Worm (Caenorhabditis elegans): ENCODE measurements around the gene C33A12.19.

C33A12.19 gene

DNA sequence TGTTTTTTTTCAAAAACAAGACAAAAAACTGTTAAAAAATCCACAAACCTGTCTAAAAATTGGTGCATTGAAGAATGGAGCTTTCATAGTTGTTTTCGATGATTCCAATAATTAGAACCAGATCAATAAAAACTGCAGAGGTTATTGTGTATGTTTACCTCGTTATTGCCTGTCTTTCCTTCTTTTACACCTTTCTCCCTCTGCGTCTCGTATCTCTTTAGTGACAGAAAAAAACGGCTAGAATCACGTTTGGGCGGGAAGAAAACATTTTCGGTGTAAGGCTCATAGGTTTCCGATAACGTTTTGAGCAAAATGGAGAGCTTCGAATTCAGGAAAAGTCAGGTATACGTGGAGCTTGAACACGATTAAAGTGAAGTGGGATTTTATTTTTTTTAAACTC lies 8.2 kb upstream of the C33A12.19 start, which contains the start of gene ethe-1:
TSS of gene ethe-1 (minus strand) at position 150 of the 400 bp plus-strand sequence.
- TF ChIP-seq nhr-28 (tag; optimal IDR thresholded peaks at IDR 0.05) = no peak
- no peak for TF ChIP-seq hlh-1 (tag; optimal IDR thresholded peaks at IDR 0.05)
- no peak for TF ChIP-seq sem-2 (GFP tag; optimal IDR thresholded peaks at IDR 0.05)
- TF ChIP-seq unc-120 (tag; optimal IDR thresholded peaks at IDR 0.05; ENCODE audit: poor library complexity, severe bottlenecking) = no peak
- TF ChIP-seq mls-2 (tag; optimal IDR thresholded peaks at IDR 0.05) = no peak
- no peak for TF ChIP-seq M03D4.4 (tag; optimal IDR thresholded peaks at IDR 0.05)
- TF ChIP-seq flh-1 (GFP tag; optimal IDR thresholded peaks at IDR 0.05) = no peak
- TF ChIP-seq lin-32 (GFP tag; optimal IDR thresholded peaks at IDR 0.05) = no peak
- TF ChIP-seq elt-1 (tag; optimal IDR thresholded peaks at IDR 0.05; ENCODE audit: borderline replicate concordance, insufficient read depth) = no peak
- no peak for TF ChIP-seq ztf-11 (tag; optimal IDR thresholded peaks at IDR 0.05)
- no peak for TF ChIP-seq nhr-12 (tag; optimal IDR thresholded peaks at IDR 0.05)
- TF ChIP-seq elt-3 (tag; optimal IDR thresholded peaks at IDR 0.05) = no peak
- TF ChIP-seq ces-1 (GFP tag; optimal IDR thresholded peaks at IDR 0.05) = no peak

DNA sequence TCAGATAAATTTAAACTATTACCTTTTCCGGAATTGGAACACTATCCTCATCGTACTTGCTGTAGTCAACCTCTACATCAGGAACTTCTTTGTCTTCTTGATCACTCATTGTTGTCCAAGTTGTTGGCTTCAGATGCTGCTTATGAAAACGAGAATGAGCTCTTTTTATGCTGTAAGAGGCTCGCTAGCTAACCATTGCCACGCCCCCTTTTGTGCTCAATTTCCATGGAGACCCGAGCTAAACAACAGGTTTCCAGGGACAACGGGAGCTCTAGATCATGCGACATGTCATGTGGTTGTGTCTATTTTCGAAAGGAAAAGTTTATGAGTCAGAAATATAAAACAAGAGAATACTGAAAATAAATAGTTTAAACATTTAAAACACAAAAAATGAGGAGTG lies 6.4 kb upstream of the C33A12.19 start, which contains the start of gene C33A12.4:
TSS of gene C33A12.4 (minus strand) at position 131 of the 400 bp plus-strand sequence.
- TF ChIP-seq lsy-2 (tag; optimal IDR thresholded peaks at IDR 0.05) = no peak
- TF ChIP-seq nhr-28 (tag; optimal IDR thresholded peaks at IDR 0.05) = no peak

DNA sequence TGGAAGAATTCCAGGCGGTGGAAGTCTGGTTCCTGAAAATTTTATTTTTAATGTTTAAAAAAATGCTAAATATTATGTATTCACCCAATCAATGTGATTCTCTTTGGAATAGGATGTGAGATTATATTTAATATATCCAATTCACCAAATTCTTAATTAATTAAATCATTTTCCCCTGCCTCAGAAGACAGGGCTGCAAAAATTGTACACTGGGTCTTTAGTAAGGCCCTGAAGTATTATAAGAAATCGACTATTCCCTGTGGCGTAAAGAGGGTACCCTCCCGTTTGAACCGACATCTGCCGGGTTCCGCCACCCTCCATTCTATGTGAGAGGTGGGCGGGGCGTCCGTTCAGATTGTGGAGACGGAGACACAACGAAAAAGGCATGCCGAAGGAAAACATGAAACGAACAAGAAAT lies 5.6 kb upstream of the C33A12.19 start:
- TF ChIP-seq ceh-39 (tag; optimal IDR thresholded peaks at IDR 0.05) (peak; percentile 20), zip-8 (tag; optimal IDR thresholded peaks at IDR 0.05) (no peak), elt-1 (tag; optimal IDR thresholded peaks at IDR 0.05; ENCODE audit: borderline replicate concordance, insufficient read depth) (no peak), cnd-1 (tag; optimal IDR thresholded peaks at IDR 0.05) (peak; percentile 24), blmp-1 (tag; optimal IDR thresholded peaks at IDR 0.05) (peak; percentile 44), tbx-8 (GFP tag; optimal IDR thresholded peaks at IDR 0.05) (no peak), bed-3 (GFP tag; optimal IDR thresholded peaks at IDR 0.05) (no peak), ham-2 (GFP tag; optimal IDR thresholded peaks at IDR 0.05) (no peak), ceh-43 (GFP tag; optimal IDR thresholded peaks at IDR 0.05) (no peak), ceh-83 (GFP tag; optimal IDR thresholded peaks at IDR 0.05) (no peak), M03D4.4 (tag; optimal IDR thresholded peaks at IDR 0.05) (no peak), nhr-12 (tag; optimal IDR thresholded peaks at IDR 0.05) (no peak), ces-1 (GFP tag; optimal IDR thresholded peaks at IDR 0.05) (peak; percentile 90), unc-39 (tag; optimal IDR thresholded peaks at IDR 0.05) (no peak), nhr-28 (tag; optimal IDR thresholded peaks at IDR 0.05) (no peak), drap-1 (GFP tag; optimal IDR thresholded peaks at IDR 0.05) (no peak), snpc-4 (tag; optimal IDR thresholded peaks at IDR 0.05) (no peak), elt-3 (tag; optimal IDR thresholded peaks at IDR 0.05) (peak; percentile 33), nhr-76 (tag; optimal IDR thresholded peaks at IDR 0.05) (no peak), mep-1 (tag; optimal IDR thresholded peaks at IDR 0.05) (peak; percentile 18), unc-62 (GFP tag; optimal IDR thresholded peaks at IDR 0.05) (peak; percentile 1), lin-13 (tag; optimal IDR thresholded peaks at IDR 0.05) (no peak), flh-1 (GFP tag; optimal IDR thresholded peaks at IDR 0.05) (peak; percentile 7), lin-32 (GFP tag; optimal IDR thresholded peaks at IDR 0.05) (no peak), lsy-2 (tag; optimal IDR thresholded peaks at IDR 0.05) (peak; percentile 1), ztf-11 (tag; optimal IDR thresholded peaks at IDR 0.05) (no peak), pha-4 (tag; optimal IDR thresholded peaks at IDR 0.05) (peak; percentile 26), nhr-237 (tag; optimal IDR thresholded peaks at IDR 0.05) (peak; percentile 18), mls-2 (tag; optimal IDR thresholded peaks at IDR 0.05) (peak; percentile 52), nhr-2 (tag; optimal IDR thresholded peaks at IDR 0.05) (peak; percentile 21), sem-2 (GFP tag; optimal IDR thresholded peaks at IDR 0.05) (no peak), hlh-1 (tag; optimal IDR thresholded peaks at IDR 0.05) (no peak), unc-120 (tag; optimal IDR thresholded peaks at IDR 0.05; ENCODE audit: poor library complexity, severe bottlenecking) (peak; percentile 9), sptf-1 (tag; optimal IDR thresholded peaks at IDR 0.05) (peak; percentile 23), mab-5 (tag; optimal IDR thresholded peaks at IDR 0.05) (no peak)

DNA sequence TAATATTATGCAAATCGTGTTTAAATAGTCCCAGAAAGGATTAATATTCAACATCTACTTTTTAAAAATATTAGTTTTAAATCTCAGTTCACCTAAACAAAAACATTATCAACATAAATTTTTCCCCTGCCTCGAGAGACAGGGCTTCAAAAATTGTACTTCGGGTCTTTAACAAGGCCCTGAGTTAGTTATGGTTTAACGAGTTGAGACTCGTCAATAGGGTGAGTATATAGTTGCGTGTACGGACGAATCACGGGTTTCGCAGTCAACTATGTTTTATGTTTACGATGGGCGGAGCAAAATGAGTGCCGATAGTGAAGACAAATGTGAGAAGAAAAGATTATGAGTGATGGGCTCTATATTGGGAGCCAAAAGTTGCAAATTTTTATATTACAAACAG lies 5.2 kb upstream of the C33A12.19 start:
- TF ChIP-seq ceh-39 (tag; optimal IDR thresholded peaks at IDR 0.05) (no peak), pha-4 (tag; optimal IDR thresholded peaks at IDR 0.05) (no peak), elt-1 (tag; optimal IDR thresholded peaks at IDR 0.05; ENCODE audit: borderline replicate concordance, insufficient read depth) (no peak)
